Fruit fly (Drosophila melanogaster) whole organism, pupa: ENCODE data around the gene CG33947.

Source experiments
- CG10348 ChIP-seq: fragments of 200-800 bp; sonication (Bioruptor generic); IDR thresholded peaks from 2 replicates; pipeline ENCODE4 v1.3.6; 2022; ENCODE audit warnings: missing biosample characterization, missing genetic modification characterization
- CG12605 ChIP-seq: fragments of 200-800 bp; sonication (Bioruptor generic); IDR thresholded peaks from 2 replicates; pipeline ENCODE4 v1.3.6; 2022; ENCODE audit warnings: missing biosample characterization, missing genetic modification characterization
- CG13204 ChIP-seq: fragments of 200-800 bp; sonication (Bioruptor generic); optimal IDR thresholded peaks from 2 replicates; lab custom pipeline; 2018; ENCODE audit warnings: missing biosample characterization, mild to moderate bottlenecking, missing genetic modification characterization, moderate library complexity
- CG14655 ChIP-seq: fragments of 200-800 bp; sonication (Bioruptor generic); optimal IDR thresholded peaks from 3 replicates; lab custom pipeline; 2017; ENCODE audit warnings: mild to moderate bottlenecking, missing biosample characterization, missing genetic modification reagents, missing genetic modification characterization
- CG15710 ChIP-seq: fragments of 200-800 bp; sonication (Bioruptor generic); optimal IDR thresholded peaks from 2 replicates; lab custom pipeline; 2018; ENCODE audit warnings: missing biosample characterization, mild to moderate bottlenecking, missing genetic modification characterization, moderate library complexity
- CG17806 ChIP-seq: fragments of 200-800 bp; sonication (Bioruptor generic); optimal IDR thresholded peaks from 2 replicates; lab custom pipeline; 2018; ENCODE audit warnings: missing biosample characterization, mild to moderate bottlenecking, missing genetic modification characterization, moderate library complexity
- CG32121 ChIP-seq: fragments of 200-800 bp; sonication (Bioruptor generic); IDR thresholded peaks from 2 replicates; pipeline ENCODE4 v1.3.6; 2022; ENCODE audit warnings: missing biosample characterization, missing genetic modification characterization
- CG34367 ChIP-seq: fragments of 200-800 bp; sonication (Bioruptor generic); optimal IDR thresholded peaks from 2 replicates; lab custom pipeline; 2018; ENCODE audit warnings: missing biosample characterization, mild to moderate bottlenecking, missing genetic modification characterization
- CG4496 ChIP-seq: fragments of 200-800 bp; sonication (Bioruptor generic); IDR thresholded peaks from 3 replicates; pipeline ENCODE4 v1.3.6; 2022; ENCODE audit warnings: missing biosample characterization, missing genetic modification characterization
- CG8159 ChIP-seq: fragments of 200-800 bp; sonication (Bioruptor generic); optimal IDR thresholded peaks from 3 replicates; lab custom pipeline; 2018; ENCODE audit warnings: missing biosample characterization, mild to moderate bottlenecking, missing genetic modification characterization, moderate library complexity
- CG8301 ChIP-seq: fragments of 200-800 bp; sonication (Bioruptor generic); optimal IDR thresholded peaks from 2 replicates; lab custom pipeline; 2018; ENCODE audit warnings: missing biosample characterization, mild to moderate bottlenecking, missing genetic modification characterization
- CG9948 ChIP-seq: fragments of 200-800 bp; sonication (Bioruptor generic); optimal IDR thresholded peaks from 2 replicates; lab custom pipeline; 2018; ENCODE audit warnings: missing biosample characterization, mild to moderate bottlenecking, missing genetic modification characterization, moderate library complexity
- D1 ChIP-seq: fragments of 200-800 bp; sonication (Bioruptor generic); optimal IDR thresholded peaks from 2 replicates; lab custom pipeline; 2018; ENCODE audit warnings: missing biosample characterization, mild to moderate bottlenecking, missing genetic modification characterization, moderate library complexity
- EcR ChIP-seq: fragments of 200-800 bp; sonication (Bioruptor generic); optimal IDR thresholded peaks from 3 replicates; lab custom pipeline; 2019; ENCODE audit warnings: missing biosample characterization, missing genetic modification characterization, mild to moderate bottlenecking, moderate library complexity, missing genetic modification reagents
- Ets98B ChIP-seq: fragments of 200-800 bp; sonication (Bioruptor generic); IDR thresholded peaks from 2 replicates; pipeline ENCODE4 v1.3.6; 2022; ENCODE audit warnings: missing biosample characterization, missing genetic modification characterization
- Pif1A ChIP-seq: fragments of 200-800 bp; sonication (Bioruptor generic); optimal IDR thresholded peaks from 3 replicates; lab custom pipeline; 2016; ENCODE audit warnings: missing biosample characterization, missing genetic modification characterization
- Pif1B ChIP-seq: fragments of 200-800 bp; sonication (Bioruptor generic); optimal IDR thresholded peaks from 3 replicates; lab custom pipeline; 2016; ENCODE audit warnings: missing biosample characterization, missing genetic modification characterization
- Snoo ChIP-seq: fragments of 200-800 bp; sonication (Bioruptor generic); optimal IDR thresholded peaks from 3 replicates; lab custom pipeline; 2017; ENCODE audit warnings: missing biosample characterization, mild to moderate bottlenecking, missing genetic modification characterization, inconsistent platforms
- fd96Ca ChIP-seq: fragments of 200-800 bp; sonication (Bioruptor generic); IDR thresholded peaks from 3 replicates; pipeline ENCODE4 v1.3.6; 2022; ENCODE audit warnings: missing biosample characterization, missing genetic modification characterization
- gl ChIP-seq: fragments of 200-800 bp; sonication (Bioruptor generic); optimal IDR thresholded peaks from 2 replicates; lab custom pipeline; 2018; ENCODE audit warnings: missing biosample characterization, mild to moderate bottlenecking, missing genetic modification characterization
- rn ChIP-seq: fragments of 200-800 bp; sonication (Bioruptor generic); IDR thresholded peaks from 2 replicates; pipeline ENCODE4 v1.3.6; 2022; ENCODE audit warnings: missing biosample characterization, missing genetic modification characterization

Gene CG33947

DNA sequence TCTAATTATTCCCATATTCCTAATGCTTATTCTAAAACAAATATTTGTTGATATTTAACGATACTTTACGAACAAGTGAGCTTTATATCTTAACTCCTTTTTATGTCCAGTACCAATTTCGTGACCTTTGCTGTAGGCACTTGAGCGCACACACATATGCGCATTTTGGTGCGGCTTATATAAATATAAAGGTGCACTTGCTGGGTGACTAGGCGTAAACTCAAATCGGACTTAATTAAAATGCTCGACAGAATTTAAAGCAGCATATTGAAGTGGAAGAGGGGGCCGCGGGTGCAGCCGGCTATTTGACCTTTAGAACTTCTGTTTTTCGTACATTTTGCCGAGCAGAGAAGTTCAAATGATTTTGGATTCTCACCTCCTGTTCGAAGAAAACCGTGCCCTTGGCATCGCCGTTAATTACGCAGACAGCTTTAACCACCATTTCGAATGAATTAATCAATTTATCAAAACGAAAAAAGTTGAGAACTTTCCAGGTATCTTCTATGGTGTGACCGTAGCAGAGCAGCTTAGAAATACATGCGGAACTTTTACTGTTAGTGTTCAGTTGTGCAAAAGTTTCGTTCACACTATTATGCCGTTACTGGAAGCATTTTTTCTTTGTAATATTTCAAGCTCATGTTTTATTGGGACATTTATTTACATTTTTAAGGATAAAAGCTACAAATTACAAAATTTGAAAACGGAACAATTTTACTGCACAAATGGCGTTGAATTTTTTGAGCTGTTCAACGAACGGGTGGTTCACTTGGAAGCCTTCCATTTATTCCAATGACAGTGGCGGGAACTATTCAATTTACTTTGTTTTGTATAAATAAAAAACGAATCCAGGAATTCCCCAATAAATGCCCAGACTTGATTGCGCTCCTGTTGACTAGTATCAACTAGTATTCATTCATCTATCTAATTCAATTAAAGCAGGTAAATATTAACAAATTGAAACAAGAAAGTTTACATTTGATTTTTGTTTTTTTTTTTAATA, 17.2 kb downstream of the CG33947 start, which contains the start of gene Sod1:
Gene Sod1 (minus strand): TSS at position 543 of the 1,000 bp plus-strand sequence.
- no peak for TF ChIP-seq rn
- no peak for TF ChIP-seq CG13204
- TF ChIP-seq EcR (GFP tag; lab: Kevin White, UChicago), result peak; percentile 78
- TF ChIP-seq CG9948 (tag; lab: Kevin White, UChicago), result no peak
- peak; percentile 62; the same call in 1 of the 3 replicates for TF ChIP-seq CG4496 (GFP tag; lab: Robert Waterston, UW)
- TF ChIP-seq Ets98B (GFP tag; lab: Robert Waterston, UW), result peak; percentile 58; the same call in 1 of the 2 replicates
- TF ChIP-seq CG17806 (tag; lab: Kevin White, UChicago), result no peak
- TF ChIP-seq D1 (tag; lab: Kevin White, UChicago), result no peak
- peak; percentile 41 for TF ChIP-seq CG8159 (tag; lab: Kevin White, UChicago)
- no peak for TF ChIP-seq CG32121
- TF ChIP-seq CG10348, result no peak
- TF ChIP-seq Pif1A (GFP tag; lab: Kevin White, UChicago), result peak; percentile 74
- peak; percentile 65 for TF ChIP-seq Snoo (tag; lab: Kevin White, UChicago)
- peak; percentile 76 for TF ChIP-seq gl (tag; lab: Kevin White, UChicago)
- TF ChIP-seq CG14655 (GFP tag; lab: Kevin White, UChicago), result no peak
- peak; percentile 53 for TF ChIP-seq CG34367 (tag; lab: Kevin White, UChicago)
- TF ChIP-seq CG8301 (tag; lab: Kevin White, UChicago), result peak; percentile 46
- no peak for TF ChIP-seq fd96Ca (GFP tag; lab: Robert Waterston, UW)
- TF ChIP-seq CG12605 (GFP tag; lab: Robert Waterston, UW), result peak; percentile 63
- TF ChIP-seq CG15710 (tag; lab: Kevin White, UChicago), result peak; percentile 41
- TF ChIP-seq Pif1B, result peak; percentile 51

DNA sequence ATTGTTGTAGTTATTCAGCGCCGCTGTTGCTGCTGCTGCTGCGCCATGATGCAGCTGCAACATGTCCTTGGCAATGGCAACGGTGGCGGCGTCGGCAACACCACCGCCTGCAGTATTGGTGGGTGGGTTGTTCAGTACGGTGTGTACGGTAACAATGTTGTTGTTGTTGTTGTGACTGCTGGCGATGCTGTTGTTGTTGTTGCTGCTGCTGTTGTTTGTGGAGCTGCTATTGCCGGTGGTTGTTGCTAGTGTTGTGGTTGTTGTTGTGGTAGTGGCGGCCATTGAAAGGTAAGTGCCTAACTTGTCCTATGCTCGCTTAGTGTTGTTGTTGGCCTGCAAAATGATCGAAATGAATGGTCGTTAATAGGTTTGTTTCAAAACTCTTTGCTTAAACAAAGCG, 21.4 kb downstream of the CG33947 start:
- no peak for TF ChIP-seq CG12605 (GFP tag; lab: Robert Waterston, UW)
- no peak for TF ChIP-seq CG4496 (GFP tag; lab: Robert Waterston, UW)
- no peak for TF ChIP-seq CG8159 (tag; lab: Kevin White, UChicago)
- TF ChIP-seq CG15710 (tag; lab: Kevin White, UChicago), result no peak
- TF ChIP-seq CG34367 (tag; lab: Kevin White, UChicago), result no peak
- TF ChIP-seq Pif1A (GFP tag; lab: Kevin White, UChicago), result no peak
- no peak for TF ChIP-seq Ets98B (GFP tag; lab: Robert Waterston, UW)
- no peak for TF ChIP-seq CG9948 (tag; lab: Kevin White, UChicago)
- no peak for TF ChIP-seq CG14655 (GFP tag; lab: Kevin White, UChicago)
- TF ChIP-seq Snoo (tag; lab: Kevin White, UChicago), result no peak

dm6 chr3L:11118627-11119395, 22.5 kb downstream of the CG33947 start:
- TF ChIP-seq CG15710 (tag; lab: Kevin White, UChicago) (no peak), rn (no peak), Pif1B (no peak), EcR (GFP tag; lab: Kevin White, UChicago) (peak; percentile 29), CG34367 (tag; lab: Kevin White, UChicago) (no peak), CG4496 (GFP tag; lab: Robert Waterston, UW) (peak; percentile 59; the same call in 2 of the 3 replicates), CG32121 (peak; percentile 67), CG8301 (tag; lab: Kevin White, UChicago) (no peak), CG10348 (no peak), CG8159 (tag; lab: Kevin White, UChicago) (no peak), CG14655 (GFP tag; lab: Kevin White, UChicago) (peak; percentile 2), CG17806 (tag; lab: Kevin White, UChicago) (no peak), fd96Ca (GFP tag; lab: Robert Waterston, UW) (peak; percentile 69; the same call in 2 of the 3 replicates), gl (tag; lab: Kevin White, UChicago) (peak; percentile 55), D1 (tag; lab: Kevin White, UChicago) (no peak), CG9948 (tag; lab: Kevin White, UChicago) (no peak), Pif1A (GFP tag; lab: Kevin White, UChicago) (peak; percentile 42), Snoo (tag; lab: Kevin White, UChicago) (no peak), CG13204 (peak; percentile 64), CG12605 (GFP tag; lab: Robert Waterston, UW) (peak; percentile 72), Ets98B (GFP tag; lab: Robert Waterston, UW) (peak; percentile 65)

- TF ChIP-seq CG4496 (GFP tag; lab: Robert Waterston, UW), result peak; percentile 60; the same call in 2 of the 3 replicates
- no peak for TF ChIP-seq CG12605 (GFP tag; lab: Robert Waterston, UW)
- no peak for TF ChIP-seq CG10348
- TF ChIP-seq Ets98B (GFP tag; lab: Robert Waterston, UW), result peak; percentile 29; the same call in 1 of the 2 replicates
- peak; percentile 50; the same call in 2 of the 3 replicates for TF ChIP-seq fd96Ca (GFP tag; lab: Robert Waterston, UW)
- TF ChIP-seq EcR (GFP tag; lab: Kevin White, UChicago), result no peak
- TF ChIP-seq rn, result peak; percentile 46
Observed at dm6 chr3L:11119396-11119900, 23.2 kb downstream of the CG33947 start.
